Worm (Caenorhabditis elegans): ENCODE measurements around the gene Y40A1A.3.

DNA sequence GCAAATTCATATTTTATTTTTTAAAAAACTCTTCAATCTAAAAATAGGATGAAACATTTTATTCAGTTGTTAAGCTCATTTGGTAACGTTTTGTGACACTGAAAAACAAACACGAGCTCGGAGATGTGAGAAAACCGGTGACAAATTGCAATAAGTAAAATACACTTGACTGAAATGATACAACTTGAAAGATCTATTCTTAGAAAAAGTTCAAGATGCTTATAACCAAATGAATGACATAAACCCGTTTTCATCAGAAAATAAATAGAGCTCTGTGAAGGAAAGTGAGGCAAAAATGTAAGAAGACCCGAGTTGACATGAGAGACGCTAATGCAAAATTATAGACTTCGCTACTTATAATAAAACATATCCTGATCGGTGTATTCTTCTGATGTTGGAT is 41.5 kb upstream of the Y40A1A.3 start, which contains the start of gene smex-2:
- TF ChIP-seq pax-1 (tag; optimal IDR thresholded peaks at IDR 0.05) = no peak
- no peak for TF ChIP-seq ztf-16 (tag; optimal IDR thresholded peaks at IDR 0.05)
- no peak for TF ChIP-seq eyg-1 (tag; optimal IDR thresholded peaks at IDR 0.05)
- TF ChIP-seq nhr-11 (tag; optimal IDR thresholded peaks at IDR 0.05) = no peak
- no peak for TF ChIP-seq pqm-1 (tag; optimal IDR thresholded peaks at IDR 0.05)
- no peak for TF ChIP-seq lin-11 (tag; optimal IDR thresholded peaks at IDR 0.05)
- no peak for TF ChIP-seq ama-1 (optimal IDR thresholded peaks at IDR 0.05)
- no peak for TF ChIP-seq T23F11.4 (GFP tag; optimal IDR thresholded peaks at IDR 0.05)
- TF ChIP-seq dmd-4 (tag; optimal IDR thresholded peaks at IDR 0.05; ENCODE audit: borderline replicate concordance) = no peak
- no peak for TF ChIP-seq ceh-19 (GFP tag; optimal IDR thresholded peaks at IDR 0.05)
- no peak for TF ChIP-seq hlh-15 (tag; optimal IDR thresholded peaks at IDR 0.05)
- TF ChIP-seq tbx-2 (tag; optimal IDR thresholded peaks at IDR 0.05) = no peak
- no peak for TF ChIP-seq hlh-6 (tag; optimal IDR thresholded peaks at IDR 0.05)
- no peak for TF ChIP-seq gmeb-2 (tag; optimal IDR thresholded peaks at IDR 0.05)
